Fruit fly (Drosophila melanogaster): Measurements from ENCODE around the gene Mur29B.

The Mur29B gene

DNA sequence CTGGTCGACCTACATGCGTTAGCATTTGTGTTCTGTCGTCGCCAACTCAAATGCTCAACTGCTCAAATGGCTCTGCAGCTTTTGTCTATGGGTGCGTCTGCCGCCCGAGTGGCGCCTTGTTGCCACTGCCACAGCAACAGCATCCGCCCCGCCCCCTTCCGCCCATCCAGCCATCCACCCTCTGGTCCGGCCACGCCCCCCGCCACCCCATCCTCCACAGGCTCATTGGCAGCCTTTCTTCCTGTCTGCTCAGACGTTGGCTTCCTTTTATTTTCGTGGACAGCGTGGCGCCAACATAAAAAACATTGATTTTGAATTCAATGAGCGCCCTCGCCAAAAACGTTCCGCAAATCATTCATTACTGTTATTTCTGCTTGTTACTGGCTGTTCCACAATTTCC is 18.4 kb upstream of the Mur29B start:
- TF ChIP-seq wek (GFP tag; optimal IDR thresholded peaks at IDR 0.05) (no peak), CG2202 (tag; optimal IDR thresholded peaks at IDR 0.05) (no peak), inv (GFP tag; IDR thresholded peaks at IDR 0.05; ENCODE audit: partially characterized antibody) (no peak), Hr39 (optimal IDR thresholded peaks at IDR 0.05) (peak; percentile 75), CG18764 (GFP tag; optimal IDR thresholded peaks at IDR 0.05) (no peak), zen (tag; optimal IDR thresholded peaks at IDR 0.05) (no peak), CG7963 (GFP tag; IDR thresholded peaks at IDR 0.05; ENCODE audit: partially characterized antibody) (0 out of 3 replicates have a peak, but pooled peaks have one; percentile 13), CG10565 (GFP tag; optimal IDR thresholded peaks at IDR 0.05) (no peak), CG10274 (GFP tag; optimal IDR thresholded peaks at IDR 0.05) (no peak), slbo (GFP tag; IDR thresholded peaks at IDR 0.05) (no peak), Rx (GFP tag; IDR thresholded peaks at IDR 0.05) (no peak), CG7372 (GFP tag; IDR thresholded peaks at IDR 0.05) (no peak), crol (GFP tag; IDR thresholded peaks at IDR 0.05) (peak; percentile 41)

DNA sequence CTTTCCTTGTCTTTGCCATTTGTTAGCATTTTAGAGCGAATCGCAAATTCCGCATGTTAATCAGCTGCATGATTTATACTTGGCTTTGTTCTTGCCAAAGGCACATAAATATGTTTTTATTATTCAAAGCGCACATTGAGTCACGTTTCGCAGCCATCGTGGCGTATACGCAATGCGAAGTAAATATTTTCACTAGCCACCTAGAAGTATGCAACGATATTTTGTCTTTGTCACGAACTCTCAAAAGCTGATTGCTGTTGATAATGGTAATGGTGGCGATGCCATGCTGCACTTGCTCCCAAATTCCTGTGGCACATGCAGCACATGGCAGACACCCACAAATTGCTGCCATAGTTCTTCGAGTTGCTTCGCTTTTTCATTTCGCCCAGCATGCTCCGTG is 17.3 kb upstream of the Mur29B start:
- TF ChIP-seq Mrtf (GFP tag; IDR thresholded peaks at IDR 0.05) (0 out of 3 replicates have a peak, but pooled peaks have one; percentile 19), CG12744 (GFP tag; optimal IDR thresholded peaks at IDR 0.05) (peak; percentile 31), Atf6 (GFP tag; IDR thresholded peaks at IDR 0.05) (0 out of 2 replicates have a peak, but pooled peaks have one; percentile 8), CG4328 (GFP tag; optimal IDR thresholded peaks at IDR 0.05) (no peak), z (GFP tag; IDR thresholded peaks at IDR 0.05) (no peak), lov (optimal IDR thresholded peaks at IDR 0.05) (no peak), lov (GFP tag; IDR thresholded peaks at IDR 0.05) (peak; percentile 66; the same call in 1 of the 3 replicates), CG6175 (GFP tag; IDR thresholded peaks at IDR 0.05) (peak; percentile 85; the same call in 2 of the 3 replicates), eve (GFP tag; optimal IDR thresholded peaks at IDR 0.05) (no peak), ara (GFP tag; IDR thresholded peaks at IDR 0.05) (peak; percentile 14; the same call in 1 of the 2 replicates), MBD-R2 (GFP tag; IDR thresholded peaks at IDR 0.05) (0 out of 2 replicates have a peak, but pooled peaks have one; percentile 34), sob (GFP tag; IDR thresholded peaks at IDR 0.05) (0 out of 2 replicates have a peak, but pooled peaks have one; percentile 28), Adf1 (GFP tag; IDR thresholded peaks at IDR 0.05) (no peak), Scr (GFP tag; IDR thresholded peaks at IDR 0.05; ENCODE audit: partially characterized antibody) (no peak), CG18011 (GFP tag; optimal IDR thresholded peaks at IDR 0.05) (peak; percentile 96), CG12391 (tag; optimal IDR thresholded peaks at IDR 0.05) (no peak), stc (GFP tag; IDR thresholded peaks at IDR 0.05) (0 out of 2 replicates have a peak, but pooled peaks have one; percentile 15), Meics (GFP tag; optimal IDR thresholded peaks at IDR 0.05) (no peak), CG2129 (GFP tag; IDR thresholded peaks at IDR 0.05; ENCODE audit: partially characterized antibody) (no peak), sima (GFP tag; optimal IDR thresholded peaks at IDR 0.05) (no peak), D19B (GFP tag; optimal IDR thresholded peaks at IDR 0.05) (no peak), Rx (GFP tag; IDR thresholded peaks at IDR 0.05) (peak; percentile 40; the same call in 1 of the 2 replicates), Elba2 (GFP tag; optimal IDR thresholded peaks at IDR 0.05) (no peak), CG3995 (GFP tag; optimal IDR thresholded peaks at IDR 0.05) (peak; percentile 44), chinmo (GFP tag; IDR thresholded peaks at IDR 0.05; ENCODE audit: partially characterized antibody) (0 out of 4 replicates have a peak, but pooled peaks have one; percentile 68), CG6272 (GFP tag; IDR thresholded peaks at IDR 0.05) (0 out of 2 replicates have a peak, but pooled peaks have one; percentile 25), ci (GFP tag; IDR thresholded peaks at IDR 0.05) (peak; percentile 74; the same call in 2 of the 3 replicates), CG32532 (GFP tag; IDR thresholded peaks at IDR 0.05) (0 out of 2 replicates have a peak, but pooled peaks have one; percentile 32), CG10366 (GFP tag; IDR thresholded peaks at IDR 0.05) (peak; percentile 20; the same call in 1 of the 2 replicates), CG6689 (GFP tag; IDR thresholded peaks at IDR 0.05) (0 out of 2 replicates have a peak, but pooled peaks have one; percentile 18), CG8944 (GFP tag; optimal IDR thresholded peaks at IDR 0.05) (no peak), prd (optimal IDR thresholded peaks at IDR 0.05) (no peak), prd (GFP tag; IDR thresholded peaks at IDR 0.05) (0 out of 3 replicates have a peak, but pooled peaks have one; percentile 36), ken (GFP tag; IDR thresholded peaks at IDR 0.05) (peak; percentile 39; the same call in 1 of the 3 replicates), al (GFP tag; IDR thresholded peaks at IDR 0.05) (no peak), CG7745 (tag; optimal IDR thresholded peaks at IDR 0.05) (no peak), CTCF (GFP tag; optimal IDR thresholded peaks at IDR 0.05) (no peak), CG42726 (GFP tag; IDR thresholded peaks at IDR 0.05; ENCODE audit: partially characterized antibody) (peak; percentile 63; the same call in 1 of the 2 replicates), Med (GFP tag) (peak; percentile 70)
